Fruit fly (Drosophila melanogaster): ENCODE measurements around the gene trol.
A peak's percentile ranks its signal among the peaks of the same experiment; 100 is the strongest.

The trol gene

DNA sequence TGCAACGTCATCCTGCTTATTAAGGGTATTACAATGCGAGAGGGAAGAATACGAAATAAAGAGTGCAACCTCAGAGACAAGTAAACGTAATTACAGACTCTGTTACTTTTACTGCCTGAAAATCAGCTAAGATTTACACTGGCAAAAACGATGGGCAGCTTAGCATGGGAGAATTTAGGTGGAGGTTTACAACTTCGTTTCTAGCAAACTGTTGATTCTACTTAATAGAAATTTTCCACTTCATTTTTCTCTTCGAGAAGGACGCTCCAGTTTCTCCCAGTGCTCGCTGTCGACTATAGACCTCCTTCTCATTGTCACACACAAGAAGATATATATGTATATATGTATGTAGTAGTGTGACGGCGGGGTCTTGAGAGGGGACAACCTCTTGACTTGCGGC is 9.1 kb downstream of the trol start (continued):
- TF ChIP-seq sna (GFP tag; IDR thresholded peaks at IDR 0.05; ENCODE audit: partially characterized antibody): no peak
- no peak for TF ChIP-seq chinmo (GFP tag; IDR thresholded peaks at IDR 0.05; ENCODE audit: partially characterized antibody)
- TF ChIP-seq disco-r (GFP tag; optimal IDR thresholded peaks at IDR 0.05): no peak

DNA sequence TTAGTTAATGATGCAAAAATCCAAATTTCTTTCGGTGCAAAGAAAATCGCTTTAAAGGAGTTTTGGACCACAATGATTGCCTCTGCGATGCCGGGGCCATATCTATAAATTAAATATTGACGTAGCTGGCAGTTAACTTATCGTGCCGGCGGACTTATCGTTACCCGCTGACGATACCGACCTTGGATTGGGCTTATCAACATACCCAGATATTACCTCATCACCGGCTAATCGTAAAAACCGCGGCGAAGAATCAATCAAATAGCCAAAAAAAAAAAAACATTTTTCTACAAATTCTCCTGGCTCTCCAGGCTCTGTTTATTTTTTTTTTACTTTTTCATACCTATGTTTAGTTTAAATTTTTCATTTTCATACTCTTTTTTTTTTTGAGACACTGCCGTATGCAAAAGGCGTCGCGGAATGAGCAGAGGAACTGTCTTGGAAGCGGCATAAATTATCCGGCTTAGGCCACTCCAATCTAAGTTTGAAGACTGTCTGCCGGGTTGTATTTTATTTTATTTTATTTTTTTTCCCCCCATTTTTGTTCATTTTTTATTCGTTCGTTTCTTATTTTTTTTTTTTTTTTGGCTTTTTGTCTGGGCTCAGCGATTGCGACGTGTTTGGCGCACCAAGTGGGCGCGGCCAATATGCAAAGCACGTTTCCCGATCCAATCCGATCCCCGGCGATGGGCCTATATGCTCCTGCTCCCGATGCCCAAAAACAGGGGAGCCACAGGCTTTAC is 10.1 kb downstream of the trol start:
- TF ChIP-seq vvl (GFP tag; IDR thresholded peaks at IDR 0.05) (peak; percentile 57; the same call in 1 of the 2 replicates), nom (GFP tag; optimal IDR thresholded peaks at IDR 0.05) (no peak), CG7928 (GFP tag; optimal IDR thresholded peaks at IDR 0.05) (no peak), CG4707 (GFP tag; optimal IDR thresholded peaks at IDR 0.05) (no peak), eyg (GFP tag; optimal IDR thresholded peaks at IDR 0.05) (no peak), CG4424 (GFP tag; optimal IDR thresholded peaks at IDR 0.05) (no peak), Pdp1 (GFP tag; optimal IDR thresholded peaks at IDR 0.05) (peak in 1 of 2 experiments; percentile 57), Hmr (GFP tag; optimal IDR thresholded peaks at IDR 0.05) (no peak), p53 (GFP tag; optimal IDR thresholded peaks at IDR 0.05) (no peak), grn (GFP tag; optimal IDR thresholded peaks at IDR 0.05) (peak; percentile 26), usp (GFP tag; optimal IDR thresholded peaks at IDR 0.05) (no peak)

DNA sequence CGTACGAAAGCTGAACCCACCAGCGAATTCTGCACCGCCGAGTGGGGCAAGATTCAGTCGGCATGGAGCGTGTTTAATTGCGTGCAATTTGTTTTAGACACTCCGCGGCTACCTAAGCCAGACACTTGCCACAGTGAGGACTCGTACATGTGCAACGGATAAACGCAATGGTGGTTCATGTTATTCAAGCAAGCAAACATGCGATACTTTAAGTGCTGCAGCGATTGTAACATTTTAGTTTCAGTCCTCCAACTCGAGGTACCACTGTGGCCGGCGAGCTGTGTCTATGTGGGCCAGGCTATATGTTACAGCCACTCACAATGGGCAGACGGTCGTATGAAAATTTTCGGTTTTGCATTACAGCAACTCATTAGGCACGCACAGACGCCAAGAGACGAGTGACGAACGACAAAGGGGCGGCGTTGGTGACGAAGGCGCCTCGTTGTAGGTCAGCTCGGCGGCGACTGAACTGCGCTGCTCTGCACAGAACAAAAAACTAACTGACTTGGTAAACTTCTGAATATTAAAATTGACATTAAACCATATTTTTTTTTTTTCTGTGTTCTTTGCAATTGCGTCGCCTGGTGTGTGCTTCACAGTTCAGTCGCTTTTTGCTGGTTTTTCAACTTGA is 11.3 kb downstream of the trol start:
- peak; percentile 83 for TF ChIP-seq dysf (GFP tag; IDR thresholded peaks at IDR 0.05)
- peak; percentile 63 for TF ChIP-seq CG16863 (GFP tag; optimal IDR thresholded peaks at IDR 0.05)
- peak; percentile 45 for TF ChIP-seq PHDP (tag; optimal IDR thresholded peaks at IDR 0.05)
- TF ChIP-seq Side (GFP tag; optimal IDR thresholded peaks at IDR 0.05): peak; percentile 48
- TF ChIP-seq Dad (GFP tag; optimal IDR thresholded peaks at IDR 0.05): peak; percentile 1
- TF ChIP-seq vnd (GFP tag; IDR thresholded peaks at IDR 0.05; ENCODE audit: partially characterized antibody): no peak
- TF ChIP-seq CG13775 (GFP tag; optimal IDR thresholded peaks at IDR 0.05): no peak
- no peak for TF ChIP-seq amos (GFP tag; IDR thresholded peaks at IDR 0.05; ENCODE audit: partially characterized antibody)
- TF ChIP-seq gsb-n (tag; optimal IDR thresholded peaks at IDR 0.05): no peak
- peak; percentile 36; the same call in 2 of the 3 replicates for TF ChIP-seq B-H1 (GFP tag; IDR thresholded peaks at IDR 0.05)
- no peak for TF ChIP-seq yki (optimal IDR thresholded peaks at IDR 0.05)
- peak; percentile 33 for TF ChIP-seq Blimp-1 (GFP tag; optimal IDR thresholded peaks at IDR 0.05)
- peak; percentile 21 for TF ChIP-seq tx (GFP tag; optimal IDR thresholded peaks at IDR 0.05)
- TF ChIP-seq knrl (GFP tag; IDR thresholded peaks at IDR 0.05; ENCODE audit: partially characterized antibody): no peak
- peak; percentile 63 for TF ChIP-seq CG6689 (GFP tag; IDR thresholded peaks at IDR 0.05)
- TF ChIP-seq z (GFP tag; IDR thresholded peaks at IDR 0.05): no peak
- 0 out of 2 replicates have a peak, but pooled peaks have one; percentile 50 for TF ChIP-seq Doc2 (GFP tag; IDR thresholded peaks at IDR 0.05)
- TF ChIP-seq CG1603 (tag; optimal IDR thresholded peaks at IDR 0.05): peak; percentile 76
- TF ChIP-seq CG4282 (GFP tag; optimal IDR thresholded peaks at IDR 0.05): no peak
- TF ChIP-seq CG1647 (GFP tag; optimal IDR thresholded peaks at IDR 0.05): peak; percentile 24
- TF ChIP-seq chn (GFP tag; optimal IDR thresholded peaks at IDR 0.05): peak; percentile 22
- TF ChIP-seq fd3F (GFP tag; optimal IDR thresholded peaks at IDR 0.05): peak; percentile 61
- TF ChIP-seq CG4617 (GFP tag; optimal IDR thresholded peaks at IDR 0.05; ENCODE audit: borderline replicate concordance): no peak
- peak; percentile 57 for TF ChIP-seq CG13296 (GFP tag; optimal IDR thresholded peaks at IDR 0.05)
- TF ChIP-seq ken (GFP tag; IDR thresholded peaks at IDR 0.05): peak; percentile 64; the same call in 1 of the 3 replicates
- TF ChIP-seq pfk (GFP tag; optimal IDR thresholded peaks at IDR 0.05): no peak
- TF ChIP-seq caup (GFP tag; optimal IDR thresholded peaks at IDR 0.05; ENCODE audit: severe bottlenecking): peak; percentile 58
- no peak for TF ChIP-seq CG3726 (GFP tag; IDR thresholded peaks at IDR 0.05)
- TF ChIP-seq CG11247 (GFP tag; IDR thresholded peaks at IDR 0.05): peak; percentile 32; the same call in 1 of the 2 replicates
- peak; percentile 19; the same call in 1 of the 2 replicates for TF ChIP-seq Ravus (GFP tag; IDR thresholded peaks at IDR 0.05)
- 0 out of 3 replicates have a peak, but pooled peaks have one; percentile 59 for TF ChIP-seq CG2199 (GFP tag; IDR thresholded peaks at IDR 0.05)
- TF ChIP-seq CG9215 (GFP tag; IDR thresholded peaks at IDR 0.05): peak; percentile 54; the same call in 1 of the 2 replicates
